Worm (Caenorhabditis elegans) whole organism, L4/young adult: ENCODE results near the gene tofu-6.

Source experiments
- W03F9.2 ChIP-seq: fragments of 150-350 bp; optimal IDR thresholded peaks from 2 replicates; lab custom pipeline; 2014; ENCODE audit warnings: missing biosample characterization, missing genetic modification characterization
- him-1 ChIP-seq: sonication (generic microtip); optimal IDR thresholded peaks from 2 replicates; lab custom pipeline; 2016; ENCODE audit warnings: missing genotype, missing genetic modification reagents, missing genetic modification characterization, missing compliant biosample characterization

ce11 chrII:5388786-5389421 lies 32.1 kb upstream of the tofu-6 start, which contains the start of gene rsp-4:
- TF ChIP-seq him-1 (tag; lab: Kevin White, UChicago) (no peak), W03F9.2 (tag; lab: Kevin White, UChicago) (no peak)
